Worm (Caenorhabditis elegans) whole organism, L4 larva: Measurements from ENCODE around the gene cpf-2.
"Not testable (repeated sequence)": the region's sequence is repeated elsewhere in the genome, so short reads cannot be mapped to it uniquely, and the experiment has no call there.

Experiments used
- F10B5.3 ChIP-seq: sonication (generic microtip); optimal IDR thresholded peaks from 2 replicates; lab custom pipeline; 2016; ENCODE audit warnings: mild to moderate bottlenecking, missing genetic modification characterization, missing compliant biosample characterization
- T26A8.4 ChIP-seq: fragments of 200-800 bp; sonication (Bioruptor generic); IDR thresholded peaks from 2 replicates; pipeline ENCODE4 v1.3.6; 2022; ENCODE audit warnings: missing genetic modification characterization, missing compliant biosample characterization
- Y75B8A.6 ChIP-seq: fragments of 200-800 bp; sonication (Bioruptor generic); IDR thresholded peaks from 2 replicates; pipeline ENCODE4 v1.3.6; 2022; ENCODE audit warnings: missing genetic modification reagents, missing genetic modification characterization, missing compliant biosample characterization
- ZK546.5 ChIP-seq, 2 experiments: sonication (generic microtip); optimal IDR thresholded peaks; 2 replicates each; lab custom pipeline; 2017; ENCODE audit warnings: missing biosample characterization in 2 of 2, missing genetic modification characterization in 2 of 2
- ceh-28 ChIP-seq: fragments of 150-350 bp; optimal IDR thresholded peaks from 2 replicates; lab custom pipeline; 2014; ENCODE audit warnings: missing biosample characterization, missing genetic modification reagents, missing genetic modification characterization
- ceh-32 ChIP-seq: sonication (generic microtip); optimal IDR thresholded peaks from 2 replicates; lab custom pipeline; 2016; ENCODE audit warnings: mild to moderate bottlenecking, missing genetic modification characterization, missing compliant biosample characterization; ENCODE audit not compliant: poor library complexity
- ceh-62 ChIP-seq: sonication (generic microtip); optimal IDR thresholded peaks from 2 replicates; lab custom pipeline; 2017; ENCODE audit warnings: missing biosample characterization, missing genetic modification characterization
- ceh-82 ChIP-seq: sonication (generic microtip); optimal IDR thresholded peaks from 2 replicates; lab custom pipeline; 2017; ENCODE audit warnings: missing biosample characterization, missing genetic modification characterization
- ces-1 ChIP-seq: fragments of 150-350 bp; sonication (generic microtip); optimal IDR thresholded peaks from 4 replicates; lab custom pipeline; 2014; ENCODE audit warnings: missing biosample characterization, missing genetic modification reagents, missing genetic modification characterization
- cey-2 ChIP-seq: sonication (generic microtip); optimal IDR thresholded peaks from 3 replicates; lab custom pipeline; 2017; ENCODE audit warnings: missing genetic modification characterization, mild to moderate bottlenecking, missing compliant biosample characterization, antibody characterized with exemption, borderline replicate concordance; ENCODE audit not compliant: insufficient read depth
- daf-12 ChIP-seq: fragments of 150-350 bp; optimal IDR thresholded peaks from 2 replicates; lab custom pipeline; 2014; ENCODE audit warnings: missing biosample characterization, missing genetic modification reagents, missing genetic modification characterization
- daf-16 ChIP-seq, 3 experiments: sonication (generic microtip); optimal IDR thresholded peaks; 2 replicates each; lab custom pipeline; 2016 to 2017; ENCODE audit warnings: missing genetic modification characterization in 3 of 3, missing genetic modification reagents in 3 of 3, mild to moderate bottlenecking in 2 of 3, missing compliant biosample characterization in 2 of 3, missing biosample characterization in 1 of 3, moderate library complexity in 1 of 3
- daf-19 ChIP-seq: fragments of 200-800 bp; sonication (Bioruptor generic); conservative IDR thresholded peaks from 2 replicates; pipeline ENCODE4 v1.3.6; 2022; ENCODE audit warnings: missing genetic modification characterization, missing compliant biosample characterization
- dmd-6 ChIP-seq: fragments of 200-800 bp; sonication (Bioruptor generic); IDR thresholded peaks from 2 replicates; pipeline ENCODE4 v1.3.6; 2022; ENCODE audit warnings: missing genetic modification reagents, missing genetic modification characterization, missing compliant biosample characterization
- dmd-8 ChIP-seq: fragments of 200-800 bp; sonication (Bioruptor generic); IDR thresholded peaks from 2 replicates; pipeline ENCODE4 v1.3.6; 2022; ENCODE audit warnings: missing genetic modification characterization, missing compliant biosample characterization
- dpl-1 ChIP-seq: fragments of 150-350 bp; optimal IDR thresholded peaks from 2 replicates; lab custom pipeline; 2014; ENCODE audit warnings: missing biosample characterization, missing genetic modification reagents, missing genetic modification characterization
- duxl-1 ChIP-seq: sonication (generic microtip); optimal IDR thresholded peaks from 2 replicates; lab custom pipeline; 2016; ENCODE audit warnings: mild to moderate bottlenecking, missing genetic modification characterization, moderate library complexity, missing compliant biosample characterization; ENCODE audit not compliant: poor library complexity
- dve-1 ChIP-seq: sonication (generic microtip); optimal IDR thresholded peaks from 2 replicates; lab custom pipeline; 2017; ENCODE audit warnings: antibody characterized with exemption, mild to moderate bottlenecking, missing genetic modification characterization, missing compliant biosample characterization; ENCODE audit not compliant: insufficient read depth
- egl-43 ChIP-seq: fragments of 200-800 bp; sonication (Bioruptor generic); IDR thresholded peaks from 2 replicates; pipeline ENCODE4 v1.3.6; 2022; ENCODE audit warnings: missing genetic modification reagents, missing genetic modification characterization, missing compliant biosample characterization
- hmg-1.1 ChIP-seq: fragments of 200-800 bp; sonication (Bioruptor generic); IDR thresholded peaks from 2 replicates; pipeline ENCODE4 v1.3.6; 2022; ENCODE audit warnings: missing genetic modification reagents, missing genetic modification characterization, missing compliant biosample characterization
- lin-39 ChIP-seq: fragments of 150-350 bp; optimal IDR thresholded peaks from 2 replicates; lab custom pipeline; 2014; ENCODE audit warnings: missing biosample characterization, missing genetic modification reagents, missing genetic modification characterization
- lsy-2 ChIP-seq, 2 experiments: fragments of 150-350 bp in 1 of 2; sonication (generic microtip) in 1 of 2; optimal IDR thresholded peaks; 2 replicates each; lab custom pipeline; 2014 to 2017; ENCODE audit warnings: missing biosample characterization in 2 of 2, missing genetic modification characterization in 2 of 2
- madf-5 ChIP-seq, 2 experiments: fragments of 200-800 bp; sonication (Bioruptor generic); IDR thresholded peaks; 2 replicates each; pipeline ENCODE4 v1.3.6; 2022; ENCODE audit warnings: missing compliant biosample characterization in 2 of 2, missing genetic modification characterization in 2 of 2
- nhr-10 ChIP-seq: fragments of 150-350 bp; optimal IDR thresholded peaks from 2 replicates; lab custom pipeline; 2014; ENCODE audit warnings: missing biosample characterization, missing genetic modification characterization
- nhr-77 ChIP-seq: fragments of 150-350 bp; optimal IDR thresholded peaks from 2 replicates; lab custom pipeline; 2014; ENCODE audit warnings: missing biosample characterization, missing genetic modification characterization
- pha-4 ChIP-seq, 2 experiments: fragments of 150-350 bp in 1 of 2; fragments of 200-800 bp in 1 of 2; sonication (Bioruptor generic) in 1 of 2; IDR thresholded peaks in 1 of 2; optimal IDR thresholded peaks in 1 of 2; 2 replicates each; pipeline versions ENCODE4 v1.3.6 to Lab custom; 2014 to 2022; ENCODE audit warnings: missing genetic modification characterization in 2 of 2, missing genetic modification reagents in 2 of 2, missing biosample characterization in 1 of 2, missing compliant biosample characterization in 1 of 2
- saeg-2 ChIP-seq: fragments of 200-800 bp; sonication (Bioruptor generic); IDR thresholded peaks from 2 replicates; pipeline ENCODE4 v1.3.6; 2022; ENCODE audit warnings: missing genetic modification reagents, missing genetic modification characterization, missing compliant biosample characterization
- snpc-1.2 ChIP-seq: fragments of 200-800 bp; sonication (Bioruptor generic); IDR thresholded peaks from 2 replicates; pipeline ENCODE4 v1.3.6; 2022; ENCODE audit warnings: missing genetic modification reagents, missing genetic modification characterization, missing compliant biosample characterization
- snpc-4 ChIP-seq: fragments of 150-350 bp; optimal IDR thresholded peaks from 2 replicates; lab custom pipeline; 2014; ENCODE audit warnings: missing biosample characterization, missing genetic modification characterization
- spr-3 ChIP-seq: fragments of 200-800 bp; sonication (Bioruptor generic); optimal IDR thresholded peaks from 2 replicates; lab custom pipeline; 2018; ENCODE audit warnings: mild to moderate bottlenecking, missing genetic modification characterization, missing compliant biosample characterization
- tra-1 ChIP-seq: fragments of 200-800 bp; sonication (Bioruptor generic); IDR thresholded peaks from 2 replicates; pipeline ENCODE4 v1.3.6; 2022; ENCODE audit warnings: missing genetic modification reagents, missing genetic modification characterization, missing compliant biosample characterization
- zfp-3 ChIP-seq: fragments of 200-800 bp; sonication (Bioruptor generic); conservative IDR thresholded peaks from 2 replicates; pipeline ENCODE4 v1.3.6; 2022; ENCODE audit warnings: missing genetic modification reagents, missing genetic modification characterization, missing compliant biosample characterization
- ztf-7 ChIP-seq: fragments of 150-350 bp; optimal IDR thresholded peaks from 2 replicates; lab custom pipeline; 2014; ENCODE audit warnings: missing biosample characterization, missing genetic modification characterization

cpf-2 gene

DNA sequence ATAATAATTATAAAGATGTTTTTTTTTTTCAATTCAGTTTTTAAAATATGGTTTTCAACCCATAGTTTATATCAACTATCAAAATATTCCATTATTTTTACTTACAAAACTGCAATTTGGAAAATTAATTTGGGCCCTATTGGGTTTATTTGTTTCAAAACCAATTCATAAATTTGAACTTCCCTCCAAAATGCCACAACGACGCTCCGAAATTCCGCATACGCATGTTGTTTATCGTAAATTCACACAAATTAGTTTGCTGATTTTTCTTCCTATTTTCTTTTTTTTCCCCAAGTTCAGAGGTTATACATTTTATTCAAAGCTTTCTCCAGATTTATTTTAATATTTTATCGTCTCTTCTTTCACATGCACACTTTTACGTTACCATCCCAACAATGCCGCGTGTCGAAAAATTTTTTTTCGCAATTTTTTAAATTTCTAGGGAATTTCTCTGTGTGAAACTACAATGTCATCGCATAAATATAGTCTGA, 12.2 kb downstream of the cpf-2 start, which contains the start of gene F56A8.3 (continued):
- 0 out of 2 replicates have a peak, but pooled peaks have one; percentile 10 for TF ChIP-seq zfp-3
- no peak for TF ChIP-seq ceh-32 (tag; lab: Kevin White, UChicago)
- no peak for TF ChIP-seq madf-5 (GFP tag; IDR thresholded peaks at IDR 0.05; lab: Robert Waterston, UW)
- TF ChIP-seq ces-1 (GFP tag; lab: Kevin White, UChicago), result no peak
- no peak for TF ChIP-seq spr-3
- TF ChIP-seq daf-16 (GFP tag; optimal IDR thresholded peaks at IDR 0.05; lab: Kevin White, UChicago), result no peak
- TF ChIP-seq daf-16 (tag; optimal IDR thresholded peaks at IDR 0.05; lab: Kevin White, UChicago), result peak; percentile 21
- TF ChIP-seq hmg-1.1 (GFP tag; lab: Robert Waterston, UW), result peak; percentile 45
- peak; percentile 9 for TF ChIP-seq nhr-77 (tag; lab: Kevin White, UChicago)
- TF ChIP-seq T26A8.4 (GFP tag; lab: Robert Waterston, UW), result peak; percentile 16; the same call in 1 of the 2 replicates
- peak; percentile 37 to 86 for TF ChIP-seq lsy-2 (tag; optimal IDR thresholded peaks at IDR 0.05; lab: Kevin White, UChicago)
- TF ChIP-seq dpl-1 (GFP tag; lab: Kevin White, UChicago), result peak; percentile 98
- no peak for TF ChIP-seq ceh-82 (tag; lab: Kevin White, UChicago)
- TF ChIP-seq dmd-6 (GFP tag; lab: Robert Waterston, UW), result peak; percentile 18; the same call in 1 of the 2 replicates
- peak; percentile 8; the same call in 1 of the 2 replicates for TF ChIP-seq pha-4 (GFP tag; IDR thresholded peaks at IDR 0.05; lab: Robert Waterston, UW)
- no peak for TF ChIP-seq pha-4 (tag; optimal IDR thresholded peaks at IDR 0.05; lab: Kevin White, UChicago)
- no peak for TF ChIP-seq duxl-1 (tag; lab: Kevin White, UChicago)

DNA sequence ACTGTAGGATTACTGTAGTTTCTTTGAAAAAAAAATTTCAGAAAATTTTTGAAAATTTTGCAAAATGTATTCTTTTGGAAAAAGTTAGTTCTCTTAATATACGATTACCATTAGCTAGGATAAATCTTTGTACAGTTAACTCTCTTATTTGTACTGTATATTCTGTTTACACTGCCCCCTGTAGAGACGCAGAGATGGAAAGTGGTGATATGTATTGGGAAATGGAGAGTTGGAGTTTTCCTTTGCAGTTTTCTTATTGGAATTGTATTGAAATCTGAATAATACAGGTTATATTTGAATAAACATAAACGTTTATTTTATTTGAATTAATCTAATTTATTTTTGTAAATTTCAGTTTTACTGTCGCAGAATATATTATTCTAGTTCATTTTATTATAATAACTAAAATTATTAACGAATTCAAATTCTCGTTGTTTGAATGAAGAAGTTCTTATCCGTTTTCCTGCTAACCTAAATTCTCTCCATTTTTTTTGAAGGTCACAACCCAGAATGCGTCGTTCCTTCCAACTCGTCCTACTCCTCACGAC, 14.4 kb downstream of the cpf-2 start, which contains the start of gene F56A8.9:
F56A8.9 (plus strand) TSS at position 498 of the 548 bp plus-strand sequence.
- TF ChIP-seq snpc-4 (tag; lab: Kevin White, UChicago) (no peak), daf-16 (GFP tag; optimal IDR thresholded peaks at IDR 0.05; lab: Kevin White, UChicago) (no peak), daf-16 (tag; optimal IDR thresholded peaks at IDR 0.05; lab: Kevin White, UChicago) (peak; percentile 66)

- TF ChIP-seq daf-19 (GFP tag; lab: Robert Waterston, UW) (no peak), lin-39 (tag; lab: Kevin White, UChicago) (no peak), egl-43 (GFP tag; lab: Robert Waterston, UW) (no peak), ZK546.5 (tag; optimal IDR thresholded peaks at IDR 0.05; lab: Kevin White, UChicago) (no peak), Y75B8A.6 (GFP tag; lab: Robert Waterston, UW) (no peak), daf-16 (GFP tag; optimal IDR thresholded peaks at IDR 0.05; lab: Kevin White, UChicago) (no peak), daf-16 (tag; optimal IDR thresholded peaks at IDR 0.05; lab: Kevin White, UChicago) (no peak), F10B5.3 (tag; lab: Kevin White, UChicago) (no peak), dmd-8 (GFP tag; lab: Robert Waterston, UW) (no peak), tra-1 (no peak), daf-12 (tag; lab: Kevin White, UChicago) (no peak), cey-2 (tag; lab: Kevin White, UChicago) (no peak), ceh-28 (tag; lab: Kevin White, UChicago) (no peak), ceh-62 (tag; lab: Kevin White, UChicago) (no peak), ztf-7 (no peak), dve-1 (tag; lab: Kevin White, UChicago) (no peak), saeg-2 (no peak)
These were observed 22.4 kb downstream of the cpf-2 start, which contains the start of gene anoh-1 for ce11 chrIII:13246265-13246664. Gene anoh-1, plus strand, starts transcription at chrIII:13246565.

ce11 chrIII:13245281-13245680, 23.4 kb downstream of the cpf-2 start, which contains the start of gene Y43F4A.4:
Gene Y43F4A.4, plus strand, starts transcription at chrIII:13245581.
- not testable (repeated sequence) for TF ChIP-seq nhr-10 (tag; lab: Kevin White, UChicago); ces-1 (GFP tag; lab: Kevin White, UChicago); snpc-1.2
